Worm (Caenorhabditis elegans) whole organism, L3 larva: ENCODE data around the gene slc-9B.1.

Source experiments
- R02D3.7 ChIP-seq: fragments of 150-350 bp; optimal IDR thresholded peaks from 2 replicates; lab custom pipeline; 2014; ENCODE audit warnings: missing biosample characterization, missing genetic modification characterization
- aly-2 ChIP-seq: fragments of 150-350 bp; optimal IDR thresholded peaks from 2 replicates; lab custom pipeline; 2014; ENCODE audit warnings: missing biosample characterization, missing genetic modification characterization
- ceh-28 ChIP-seq: fragments of 150-350 bp; optimal IDR thresholded peaks from 2 replicates; lab custom pipeline; 2014; ENCODE audit warnings: missing biosample characterization, missing genetic modification reagents, missing genetic modification characterization
- ceh-82 ChIP-seq: fragments of 150-350 bp; optimal IDR thresholded peaks from 2 replicates; lab custom pipeline; 2014; ENCODE audit warnings: missing biosample characterization, missing genetic modification characterization
- ceh-9 ChIP-seq: sonication (generic microtip); optimal IDR thresholded peaks from 2 replicates; lab custom pipeline; 2018; ENCODE audit warnings: missing biosample characterization, missing genetic modification characterization
- daf-12 ChIP-seq: fragments of 150-350 bp; optimal IDR thresholded peaks from 2 replicates; lab custom pipeline; 2014; ENCODE audit warnings: missing biosample characterization, missing genetic modification reagents, missing genetic modification characterization
- elt-1 ChIP-seq: fragments of 150-350 bp; optimal IDR thresholded peaks from 2 replicates; lab custom pipeline; 2014; ENCODE audit warnings: missing biosample characterization, missing genetic modification characterization
- elt-3 ChIP-seq, 3 experiments: fragments of 150-350 bp in 1 of 3; sonication (generic microtip) in 2 of 3; optimal IDR thresholded peaks; 2 replicates in 2 of 3; 4 replicates in 1 of 3; lab custom pipeline; 2014 to 2017; ENCODE audit warnings: missing biosample characterization in 3 of 3, missing genetic modification characterization in 3 of 3
- eor-1 ChIP-seq, 2 experiments: fragments of 150-350 bp; optimal IDR thresholded peaks; 2 replicates each; lab custom pipeline; 2014 to 2018; ENCODE audit warnings: missing biosample characterization in 2 of 2, missing genetic modification characterization in 2 of 2
- fkh-10 ChIP-seq: sonication (generic microtip); optimal IDR thresholded peaks from 2 replicates; lab custom pipeline; 2017; ENCODE audit warnings: missing biosample characterization, missing genetic modification reagents, missing genetic modification characterization
- hmg-11 ChIP-seq: sonication (generic microtip); optimal IDR thresholded peaks from 2 replicates; lab custom pipeline; 2016; ENCODE audit warnings: missing genetic modification characterization, missing compliant biosample characterization
- lin-15B ChIP-seq: fragments of 150-350 bp; optimal IDR thresholded peaks from 2 replicates; lab custom pipeline; 2014; ENCODE audit warnings: missing biosample characterization, missing genetic modification characterization
- lin-39 ChIP-seq: fragments of 150-350 bp; optimal IDR thresholded peaks from 2 replicates; lab custom pipeline; 2018; ENCODE audit warnings: missing biosample characterization, missing genetic modification reagents, missing genetic modification characterization
- mml-1 ChIP-seq: fragments of 150-350 bp; sonication (generic microtip); optimal IDR thresholded peaks from 3 replicates; lab custom pipeline; 2014; ENCODE audit warnings: missing biosample characterization, missing genetic modification characterization
- nfya-1 ChIP-seq: sonication (generic microtip); optimal IDR thresholded peaks from 2 replicates; lab custom pipeline; 2017; ENCODE audit warnings: missing genetic modification characterization, mild to moderate bottlenecking, missing compliant biosample characterization, antibody characterized with exemption, moderate library complexity; ENCODE audit not compliant: insufficient read depth
- nhr-11 ChIP-seq: fragments of 150-350 bp; optimal IDR thresholded peaks from 2 replicates; lab custom pipeline; 2014; ENCODE audit warnings: missing biosample characterization, missing genetic modification characterization
- nhr-23 ChIP-seq: fragments of 150-350 bp; optimal IDR thresholded peaks from 2 replicates; lab custom pipeline; 2014; ENCODE audit warnings: missing biosample characterization, missing genetic modification reagents, missing genetic modification characterization
- nhr-237 ChIP-seq: fragments of 150-350 bp; optimal IDR thresholded peaks from 2 replicates; lab custom pipeline; 2014; ENCODE audit warnings: missing biosample characterization, missing genetic modification characterization
- nhr-25 ChIP-seq: sonication (generic microtip); optimal IDR thresholded peaks from 2 replicates; lab custom pipeline; 2017; ENCODE audit warnings: missing biosample characterization, missing genetic modification characterization
- nhr-43 ChIP-seq: sonication (generic microtip); optimal IDR thresholded peaks from 2 replicates; lab custom pipeline; 2016; ENCODE audit warnings: mild to moderate bottlenecking, missing genetic modification characterization, missing compliant biosample characterization; ENCODE audit not compliant: poor library complexity, severe bottlenecking
- nhr-67 ChIP-seq: fragments of 150-350 bp; optimal IDR thresholded peaks from 2 replicates; lab custom pipeline; 2014; ENCODE audit warnings: missing biosample characterization, missing genetic modification characterization
- nhr-76 ChIP-seq: fragments of 150-350 bp; sonication (generic microtip); optimal IDR thresholded peaks from 5 replicates; lab custom pipeline; 2014; ENCODE audit warnings: missing biosample characterization, missing genetic modification characterization
- nhr-77 ChIP-seq: fragments of 150-350 bp; optimal IDR thresholded peaks from 2 replicates; lab custom pipeline; 2014; ENCODE audit warnings: missing biosample characterization, missing genetic modification characterization
- pha-4 ChIP-seq: fragments of 150-350 bp; optimal IDR thresholded peaks from 2 replicates; lab custom pipeline; 2014; ENCODE audit warnings: missing biosample characterization, missing genetic modification reagents, missing genetic modification characterization
- sea-2 ChIP-seq: fragments of 150-350 bp; sonication (generic microtip); optimal IDR thresholded peaks from 4 replicates; lab custom pipeline; 2014; ENCODE audit warnings: missing biosample characterization, missing genetic modification reagents, missing genetic modification characterization
- tbx-2 ChIP-seq: sonication (generic microtip); optimal IDR thresholded peaks from 2 replicates; lab custom pipeline; 2016; ENCODE audit warnings: mild to moderate bottlenecking, missing genetic modification characterization, missing compliant biosample characterization
- unc-39 ChIP-seq: sonication (generic microtip); optimal IDR thresholded peaks from 4 replicates; lab custom pipeline; 2017; ENCODE audit warnings: missing biosample characterization, missing genetic modification characterization
- unc-62 ChIP-seq: fragments of 150-350 bp; sonication (generic microtip); optimal IDR thresholded peaks from 4 replicates; lab custom pipeline; 2014; ENCODE audit warnings: missing biosample characterization, missing genetic modification reagents, missing genetic modification characterization
- zag-1 ChIP-seq: fragments of 150-350 bp; optimal IDR thresholded peaks from 2 replicates; lab custom pipeline; 2014; ENCODE audit warnings: missing biosample characterization, missing genetic modification characterization

Gene slc-9B.1

DNA sequence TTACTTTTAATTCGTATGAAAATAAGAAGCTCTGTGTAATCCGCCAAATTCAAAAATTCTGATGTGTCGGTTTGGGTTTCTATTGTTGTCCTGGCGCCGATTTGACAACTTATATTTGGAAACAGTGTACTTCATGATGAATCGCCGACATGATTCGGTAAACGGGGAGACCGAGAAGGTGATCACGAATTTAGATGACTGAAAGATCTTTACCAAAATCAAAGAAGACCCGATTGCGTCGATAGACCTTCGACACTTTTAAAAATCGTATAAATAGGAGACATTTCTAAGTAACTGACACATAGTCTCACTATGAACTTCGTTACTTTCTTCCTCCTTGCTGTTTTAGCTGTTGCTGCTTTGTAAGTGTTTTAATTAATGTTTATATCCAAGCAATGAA, 23.0 kb downstream of the slc-9B.1 start, which contains the start of gene fip-5:
Gene fip-5 (plus strand): TSS at position 312 of the 400 bp plus-strand sequence.
- TF ChIP-seq elt-1 = peak; percentile 51
- no peak for TF ChIP-seq nhr-77 (tag; lab: Kevin White, UChicago)

DNA sequence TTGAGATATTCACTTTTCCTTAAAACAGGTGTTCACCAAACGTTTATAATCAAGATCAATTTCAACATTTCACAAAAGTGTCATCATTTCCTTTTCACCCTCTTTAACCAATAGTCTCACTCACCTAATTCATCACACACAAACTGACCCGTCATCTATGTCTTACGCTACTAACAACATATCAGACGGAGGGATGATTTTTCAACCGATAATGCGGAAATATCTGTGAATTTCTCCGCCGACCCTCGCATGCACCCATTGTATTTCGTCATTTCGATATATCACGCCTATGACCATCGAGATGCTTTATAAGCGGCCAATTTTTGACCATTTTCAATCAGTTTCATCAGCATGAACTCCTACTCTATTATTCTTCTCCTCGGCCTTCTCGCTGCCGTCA, 24.8 kb downstream of the slc-9B.1 start, which contains the start of gene fipr-21:
Gene fipr-21 (plus strand): TSS at position 352 of the 400 bp plus-strand sequence.
- peak; percentile 83 for TF ChIP-seq elt-1
- TF ChIP-seq ceh-28 = peak; percentile 26
- peak; percentile 81 for TF ChIP-seq nhr-23
- peak; percentile 32 for TF ChIP-seq nhr-43 (tag; lab: Kevin White, UChicago)
- TF ChIP-seq hmg-11 (tag; lab: Kevin White, UChicago) = no peak
- TF ChIP-seq sea-2 = no peak
- TF ChIP-seq nhr-25 (tag; lab: Kevin White, UChicago) = peak; percentile 81
- TF ChIP-seq, all 47 proteins: peak for 5

DNA sequence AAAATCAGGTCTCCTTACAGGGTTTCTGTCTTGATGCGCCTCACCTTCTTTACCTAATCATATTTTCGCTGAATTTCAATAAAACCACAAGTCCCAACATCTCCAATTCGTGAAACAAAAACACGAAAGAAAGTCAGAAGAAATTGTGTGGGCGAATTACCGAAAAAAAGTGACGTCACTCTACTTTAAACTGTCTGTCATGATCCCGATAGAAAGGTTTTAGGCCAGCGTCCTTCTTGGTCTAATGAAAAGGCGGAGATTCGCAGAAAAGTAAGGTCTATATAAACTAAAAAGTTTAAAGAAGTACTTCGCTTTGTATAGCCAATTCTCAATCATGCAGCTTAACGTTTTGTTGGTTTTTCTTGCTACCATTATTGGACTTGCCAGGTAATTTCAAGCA, 26.9 kb downstream of the slc-9B.1 start, which contains the start of gene cnc-8:
Gene cnc-8 (plus strand): TSS at position 307 of the 400 bp plus-strand sequence.
- TF ChIP-seq pha-4 (tag; lab: Kevin White, UChicago) (no peak), nhr-23 (peak; percentile 69), nfya-1 (tag; lab: Kevin White, UChicago) (no peak), aly-2 (tag; lab: Kevin White, UChicago) (no peak), nhr-11 (tag; lab: Kevin White, UChicago) (no peak), elt-3 (tag; optimal IDR thresholded peaks at IDR 0.05; lab: Kevin White, UChicago) (no peak), nhr-25 (tag; lab: Kevin White, UChicago) (peak; percentile 56), nhr-67 (tag; lab: Kevin White, UChicago) (no peak), daf-12 (tag; lab: Kevin White, UChicago) (no peak), nhr-43 (tag; lab: Kevin White, UChicago) (peak; percentile 6), lin-15B (tag; lab: Kevin White, UChicago) (no peak)

DNA sequence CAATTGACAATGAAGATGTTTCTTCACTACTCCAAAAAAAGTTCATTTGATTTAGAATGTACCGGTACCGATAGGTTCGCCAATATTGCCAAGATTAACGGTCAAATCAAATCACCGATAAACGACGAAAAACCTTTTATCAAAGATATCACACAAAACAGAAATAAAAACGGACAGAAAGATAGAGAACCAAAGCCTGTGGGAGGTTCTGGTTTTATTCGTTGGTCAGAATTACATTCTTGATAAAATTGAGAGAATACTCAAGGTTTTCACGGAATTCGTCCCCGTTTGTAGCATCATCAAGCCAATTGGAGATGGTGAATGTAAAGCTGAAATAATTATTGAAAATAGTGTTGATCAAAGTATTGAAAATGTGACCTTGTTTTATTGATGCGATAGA, 27.5 kb downstream of the slc-9B.1 start:
- TF ChIP-seq nhr-43 (tag; lab: Kevin White, UChicago) = no peak
- peak in 1 of 3 experiments; percentile 1 for TF ChIP-seq elt-3 (tag; optimal IDR thresholded peaks at IDR 0.05; lab: Kevin White, UChicago)
- TF ChIP-seq nhr-25 (tag; lab: Kevin White, UChicago) = peak; percentile 65

DNA sequence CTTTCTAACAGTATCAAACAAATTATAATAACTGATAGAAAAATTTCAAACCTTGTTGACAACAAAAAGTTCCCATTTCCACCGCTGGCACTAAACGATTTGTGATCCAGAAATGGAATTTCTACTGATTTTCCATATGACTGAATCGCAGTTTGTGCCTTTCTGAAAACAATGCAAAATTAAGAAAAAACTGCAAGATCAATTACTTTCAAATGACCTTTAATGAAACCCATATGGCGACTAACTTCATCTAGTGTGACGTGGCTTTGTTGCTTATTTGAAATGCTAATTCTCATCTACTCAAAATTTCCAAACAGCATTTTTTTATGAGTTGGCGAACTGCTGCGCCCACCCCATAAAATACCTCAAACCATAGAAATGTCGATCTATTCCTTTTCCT, 28.1 kb downstream of the slc-9B.1 start, which contains the start of gene F41E7.7:
Gene F41E7.7 (plus strand): TSS at position 301 of the 400 bp plus-strand sequence.
- TF ChIP-seq R02D3.7 (tag; lab: Kevin White, UChicago) (no peak), zag-1 (tag; lab: Kevin White, UChicago) (no peak), sea-2 (no peak), elt-3 (tag; optimal IDR thresholded peaks at IDR 0.05; lab: Kevin White, UChicago) (no peak), unc-62 (GFP tag; lab: Kevin White, UChicago) (no peak), daf-12 (tag; lab: Kevin White, UChicago) (no peak), unc-39 (tag; lab: Kevin White, UChicago) (no peak), fkh-10 (GFP tag; lab: Kevin White, UChicago) (no peak)

DNA sequence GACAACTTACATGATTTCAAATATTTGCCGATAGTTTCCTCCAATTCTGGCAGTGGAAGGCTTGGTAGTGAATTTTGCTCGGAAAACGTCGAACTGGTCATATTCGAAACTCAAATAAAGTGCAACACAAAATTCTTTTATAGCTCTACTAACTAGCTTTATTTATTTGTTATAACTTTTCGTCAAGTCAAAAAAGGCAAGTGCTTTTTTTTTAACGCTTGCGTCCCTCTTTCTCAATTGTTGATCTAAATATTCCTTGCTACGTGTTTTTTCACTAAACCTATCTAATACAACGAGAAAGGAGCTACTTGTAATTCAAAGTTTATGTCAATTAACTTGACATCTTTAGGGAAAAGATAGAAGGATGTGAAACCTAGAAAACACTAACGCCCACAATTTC, 31.0 kb downstream of the slc-9B.1 start, which contains the start of gene F41E7.6:
Gene F41E7.6 (minus strand): TSS at position 101 of the 400 bp plus-strand sequence.
- TF ChIP-seq pha-4 (tag; lab: Kevin White, UChicago) (no peak), ceh-9 (tag; lab: Kevin White, UChicago) (no peak), nhr-11 (tag; lab: Kevin White, UChicago) (no peak), eor-1 (tag; optimal IDR thresholded peaks at IDR 0.05; lab: Kevin White, UChicago) (no peak), fkh-10 (GFP tag; lab: Kevin White, UChicago) (no peak), nhr-237 (tag; lab: Kevin White, UChicago) (no peak), nhr-67 (tag; lab: Kevin White, UChicago) (no peak), unc-39 (tag; lab: Kevin White, UChicago) (no peak), nfya-1 (tag; lab: Kevin White, UChicago) (no peak)

DNA sequence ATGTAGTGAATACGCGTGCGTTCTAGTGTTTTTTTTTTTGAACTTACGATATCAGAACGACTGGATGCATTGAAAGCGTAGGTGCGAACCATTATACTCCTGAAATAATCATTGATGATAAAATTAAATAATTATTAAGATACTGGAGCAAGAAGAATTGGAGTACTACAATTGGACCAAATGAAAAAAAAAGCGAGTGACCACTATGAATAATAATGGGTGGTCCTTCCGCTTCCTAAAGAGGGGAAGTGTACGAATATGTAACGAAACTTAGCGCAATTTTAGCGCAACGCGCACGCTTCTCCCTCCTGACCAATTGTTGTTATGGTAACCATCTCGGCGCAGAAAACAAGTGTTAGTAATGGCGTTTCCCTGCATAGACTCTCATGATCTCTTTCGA, 36.5 kb downstream of the slc-9B.1 start, which contains the start of gene F41E7.9:
Gene F41E7.9 (minus strand): TSS at position 101 of the 400 bp plus-strand sequence.
- TF ChIP-seq nhr-76 (tag; lab: Kevin White, UChicago) = no peak
- no peak for TF ChIP-seq mml-1 (tag; lab: Kevin White, UChicago)
- TF ChIP-seq R02D3.7 (tag; lab: Kevin White, UChicago) = no peak
- no peak for TF ChIP-seq ceh-82 (tag; lab: Kevin White, UChicago)
- TF ChIP-seq tbx-2 (tag; lab: Kevin White, UChicago) = no peak
- TF ChIP-seq elt-1 = no peak
- TF ChIP-seq lin-39 (tag; lab: Kevin White, UChicago) = no peak
- TF ChIP-seq sea-2 = no peak
- TF ChIP-seq nhr-77 (tag; lab: Kevin White, UChicago) = no peak
- TF ChIP-seq nhr-25 (tag; lab: Kevin White, UChicago) = no peak
